Worm (Caenorhabditis elegans): Measurements from ENCODE around the gene cpg-19.

DNA sequence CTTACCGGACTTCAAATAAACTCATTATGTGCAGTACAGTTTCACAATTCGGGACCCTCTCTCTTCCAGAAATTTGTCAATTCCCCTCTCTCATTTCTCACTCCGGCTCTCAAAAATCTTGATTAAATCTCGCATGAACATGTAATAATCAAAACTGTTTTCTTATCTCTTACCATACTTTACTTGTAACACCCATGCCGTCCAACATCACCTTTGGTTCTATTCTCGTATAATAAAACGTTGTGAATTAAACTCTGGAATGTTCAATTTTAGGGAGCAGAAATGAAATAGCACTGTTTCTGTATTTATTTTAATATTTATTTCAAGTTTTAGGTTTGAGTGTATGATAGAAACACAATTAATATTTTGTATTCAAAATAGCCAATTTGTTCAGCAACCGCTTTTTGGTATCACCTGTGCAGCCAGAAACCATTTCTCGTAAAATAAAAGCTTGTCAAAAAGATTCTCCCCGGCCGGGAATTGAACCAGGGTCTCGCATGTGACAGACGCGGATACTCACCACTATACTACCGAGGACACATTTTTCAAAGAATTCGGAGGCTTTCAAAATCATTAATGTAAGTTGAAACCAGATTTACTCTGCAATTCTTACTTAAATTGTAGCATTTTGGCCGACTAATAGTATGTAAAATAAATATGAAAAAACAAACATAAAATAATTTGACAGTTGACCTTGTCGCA lies 4.0 kb upstream of the cpg-19 start:
- TF ChIP-seq ztf-23 (GFP tag; IDR thresholded peaks at IDR 0.05) (no peak), ztf-29 (GFP tag; IDR thresholded peaks at IDR 0.05) (no peak), klf-2 (GFP tag; conservative IDR thresholded peaks at IDR 0.05) (no peak), med-1 (GFP tag; optimal IDR thresholded peaks at IDR 0.05; ENCODE audit: insufficient read depth) (no peak), tab-1 (GFP tag; IDR thresholded peaks at IDR 0.05) (no peak), ref-1 (GFP tag; conservative IDR thresholded peaks at IDR 0.05) (no peak)

Measured in whole organism, midembryonic.